Worm (Caenorhabditis elegans): Measurements from ENCODE around the gene C33D3.3.

The C33D3.3 gene

DNA sequence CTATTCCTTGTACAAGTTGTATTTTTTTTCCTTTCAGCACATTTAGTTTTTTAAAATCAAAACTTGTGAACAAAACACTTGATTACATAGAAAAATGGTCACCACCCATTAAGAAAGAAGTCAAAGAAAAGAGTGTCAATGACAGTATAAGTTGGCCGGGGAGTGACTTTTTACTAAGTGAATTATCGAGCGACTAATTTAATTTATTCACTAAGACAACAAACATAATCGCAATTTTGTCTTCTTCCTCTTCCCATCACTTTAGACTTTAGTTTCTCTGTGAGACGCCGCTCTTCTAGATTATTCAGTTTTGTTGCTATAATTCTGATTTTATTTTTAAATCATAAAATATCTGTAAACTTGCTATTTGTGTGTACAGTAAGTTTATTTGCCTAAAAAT lies 28.9 kb downstream of the C33D3.3 start:
- no peak for TF ChIP-seq lin-11 (tag; optimal IDR thresholded peaks at IDR 0.05)
- TF ChIP-seq ZK546.5 (tag; optimal IDR thresholded peaks at IDR 0.05) = no peak
- TF ChIP-seq F13H6.1 (tag; optimal IDR thresholded peaks at IDR 0.05) = no peak
- TF ChIP-seq R02D3.7 (tag; optimal IDR thresholded peaks at IDR 0.05) = no peak
- no peak for TF ChIP-seq mbf-1 (tag; optimal IDR thresholded peaks at IDR 0.05)
- TF ChIP-seq blmp-1 (tag; optimal IDR thresholded peaks at IDR 0.05; ENCODE audit: insufficient read depth) = no peak
- TF ChIP-seq dmd-4 (tag; optimal IDR thresholded peaks at IDR 0.05) = no peak
- no peak for TF ChIP-seq unc-55 (GFP tag; optimal IDR thresholded peaks at IDR 0.05)
- no peak for TF ChIP-seq ztf-11 (tag; optimal IDR thresholded peaks at IDR 0.05)
- no peak for TF ChIP-seq nhr-23 (tag; optimal IDR thresholded peaks at IDR 0.05)
- no peak for TF ChIP-seq peb-1 (tag; optimal IDR thresholded peaks at IDR 0.05)
- no peak for TF ChIP-seq ama-1 (optimal IDR thresholded peaks at IDR 0.05)
- no peak for TF ChIP-seq ztf-1 (GFP tag; conservative IDR thresholded peaks at IDR 0.05)
- TF ChIP-seq ztf-4 (tag; optimal IDR thresholded peaks at IDR 0.05) = no peak
- no peak for TF ChIP-seq alr-1 (tag; optimal IDR thresholded peaks at IDR 0.05)
- no peak for TF ChIP-seq egl-27 (tag; optimal IDR thresholded peaks at IDR 0.05)

DNA sequence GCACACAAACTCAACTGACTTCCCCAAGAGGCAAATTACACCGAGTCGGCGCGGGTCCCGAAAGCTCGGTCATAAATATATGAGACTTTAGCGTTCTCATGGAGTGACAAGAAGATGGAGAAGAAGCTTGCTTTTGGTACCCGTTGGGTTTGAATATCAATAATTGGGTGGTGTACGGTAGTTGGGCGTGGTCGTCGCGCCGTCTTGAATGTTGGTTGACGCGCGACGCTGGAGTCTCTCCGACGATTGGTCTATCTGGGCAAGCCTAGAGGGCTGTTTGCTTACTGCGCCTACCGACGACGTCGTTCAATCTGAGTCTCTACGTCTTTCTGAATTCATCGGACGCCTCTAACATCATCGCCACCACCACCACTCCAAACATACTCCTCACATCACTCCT lies 29.7 kb downstream of the C33D3.3 start:
- TF ChIP-seq nhr-12 (tag; optimal IDR thresholded peaks at IDR 0.05) (no peak), nhr-21 (tag; optimal IDR thresholded peaks at IDR 0.05) (no peak)

DNA sequence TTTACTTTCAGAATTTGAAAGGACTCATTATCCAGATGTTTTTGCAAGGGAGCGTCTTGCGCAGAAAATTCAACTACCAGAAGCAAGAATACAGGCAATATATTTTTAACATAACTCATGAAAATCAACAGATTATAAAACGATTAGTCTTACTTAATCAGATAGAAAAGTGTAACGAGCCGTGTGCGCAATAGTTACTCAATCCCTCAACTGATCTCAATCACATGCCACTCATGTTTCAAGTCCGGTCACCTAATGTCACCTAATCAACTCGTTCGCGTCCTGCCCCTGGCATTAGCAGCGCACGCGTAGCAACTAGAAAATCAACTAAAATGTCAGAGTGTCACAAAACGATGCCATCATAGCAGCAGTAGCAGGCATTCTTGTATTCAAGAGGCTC lies 31.4 kb downstream of the C33D3.3 start:
- TF ChIP-seq unc-62 (GFP tag; optimal IDR thresholded peaks at IDR 0.05) = no peak
- peak; percentile 7 for TF ChIP-seq nhr-25 (tag; optimal IDR thresholded peaks at IDR 0.05)
- TF ChIP-seq alr-1 (tag; optimal IDR thresholded peaks at IDR 0.05) = no peak
- no peak for TF ChIP-seq nhr-237 (tag; optimal IDR thresholded peaks at IDR 0.05)

DNA sequence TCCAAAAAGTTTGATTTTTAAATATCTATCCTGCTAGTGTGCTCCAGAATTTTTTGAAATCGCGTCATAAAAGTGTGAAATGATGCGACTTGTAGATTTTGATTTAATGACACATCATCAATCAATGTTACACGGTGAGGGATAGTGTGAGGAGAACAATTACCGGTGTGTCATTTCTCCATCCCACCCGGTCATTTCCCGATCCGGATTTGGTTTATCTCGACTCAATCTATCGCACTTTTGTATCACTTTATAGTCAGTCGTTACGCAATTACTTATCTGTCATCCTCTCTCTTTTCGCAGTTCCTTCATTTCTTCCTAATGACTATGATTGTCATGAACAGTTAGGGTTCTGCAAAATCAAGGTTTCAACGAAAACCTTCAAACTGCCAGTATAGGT lies 35.0 kb downstream of the C33D3.3 start:
- TF ChIP-seq ZK546.5 (tag; optimal IDR thresholded peaks at IDR 0.05) (no peak), nhr-25 (tag; optimal IDR thresholded peaks at IDR 0.05) (no peak), ztf-4 (tag; optimal IDR thresholded peaks at IDR 0.05) (no peak), F13H6.1 (tag; optimal IDR thresholded peaks at IDR 0.05) (no peak), gmeb-1 (tag; optimal IDR thresholded peaks at IDR 0.05) (no peak), nhr-10 (tag; optimal IDR thresholded peaks at IDR 0.05) (no peak), egl-27 (tag; optimal IDR thresholded peaks at IDR 0.05) (no peak), ztf-11 (tag; optimal IDR thresholded peaks at IDR 0.05) (no peak), Y55F3AM.14 (GFP tag; optimal IDR thresholded peaks at IDR 0.05) (no peak), sma-9 (GFP tag; optimal IDR thresholded peaks at IDR 0.05) (no peak), sma-9 (tag; optimal IDR thresholded peaks at IDR 0.05) (no peak), R02D3.7 (tag; optimal IDR thresholded peaks at IDR 0.05) (no peak), nhr-12 (tag; optimal IDR thresholded peaks at IDR 0.05) (no peak), unc-62 (GFP tag; optimal IDR thresholded peaks at IDR 0.05) (no peak), ceh-16 (tag; optimal IDR thresholded peaks at IDR 0.05) (no peak), crh-2 (tag; optimal IDR thresholded peaks at IDR 0.05) (no peak)

DNA sequence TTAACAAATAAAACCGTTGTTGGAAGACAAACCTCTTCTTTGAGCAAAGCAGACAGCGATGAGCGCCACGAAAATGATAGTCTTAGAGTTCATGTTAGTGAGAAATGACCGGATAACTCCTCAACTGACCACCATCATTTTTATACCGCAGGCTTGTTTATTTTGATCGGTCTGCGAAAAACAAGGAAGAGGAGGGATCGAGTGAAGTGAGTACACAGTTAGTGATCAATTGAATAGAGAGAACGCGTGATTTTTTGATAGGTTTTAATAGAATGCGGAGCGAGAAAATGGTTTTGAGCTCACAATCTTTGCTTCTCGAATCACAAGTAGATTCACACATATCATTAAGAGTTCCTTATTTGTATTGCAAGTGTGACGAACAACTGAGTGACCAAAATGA lies 36.2 kb downstream of the C33D3.3 start, which contains the start of gene F14F3.4:
F14F3.4 (minus strand) TSS at position 101 of the 400 bp plus-strand sequence.
- TF ChIP-seq ZK546.5 (tag; optimal IDR thresholded peaks at IDR 0.05) (no peak), nhr-237 (tag; optimal IDR thresholded peaks at IDR 0.05) (no peak), nhr-25 (tag; optimal IDR thresholded peaks at IDR 0.05) (no peak), aly-2 (tag; optimal IDR thresholded peaks at IDR 0.05) (no peak), nhr-6 (tag; optimal IDR thresholded peaks at IDR 0.05) (no peak), dmd-4 (tag; optimal IDR thresholded peaks at IDR 0.05) (no peak), nhr-129 (tag; optimal IDR thresholded peaks at IDR 0.05) (no peak), nhr-10 (tag; optimal IDR thresholded peaks at IDR 0.05) (no peak), lin-39 (tag; optimal IDR thresholded peaks at IDR 0.05) (no peak), crh-2 (tag; optimal IDR thresholded peaks at IDR 0.05) (no peak), unc-39 (tag; optimal IDR thresholded peaks at IDR 0.05) (no peak), lsy-2 (tag; optimal IDR thresholded peaks at IDR 0.05) (no peak), snpc-4 (tag; optimal IDR thresholded peaks at IDR 0.05) (no peak), lin-11 (tag; optimal IDR thresholded peaks at IDR 0.05) (no peak), nhr-11 (tag; optimal IDR thresholded peaks at IDR 0.05) (no peak), nhr-77 (tag; optimal IDR thresholded peaks at IDR 0.05) (no peak), peb-1 (tag; optimal IDR thresholded peaks at IDR 0.05) (no peak), nhr-23 (tag; optimal IDR thresholded peaks at IDR 0.05) (no peak)

All from whole organism, L2 larva.